Worm (Caenorhabditis elegans) whole organism, young adult: ENCODE measurements around the gene T06C10.3.

Experiments used
- B0035.1 ChIP-seq: sonication (generic microtip); optimal IDR thresholded peaks from 2 replicates; lab custom pipeline; 2016; ENCODE audit warnings: missing genetic modification characterization, mild to moderate bottlenecking, missing compliant biosample characterization, missing genotype, missing genetic modification reagents
- F23B12.7 ChIP-seq: sonication (generic microtip); optimal IDR thresholded peaks from 2 replicates; lab custom pipeline; 2017; ENCODE audit warnings: missing genetic modification characterization, mild to moderate bottlenecking, missing compliant biosample characterization, antibody characterized with exemption, moderate library complexity; ENCODE audit not compliant: insufficient read depth
- F33H1.4 ChIP-seq: fragments of 200-800 bp; sonication (Bioruptor generic); IDR thresholded peaks from 2 replicates; pipeline ENCODE4 v1.3.6; 2022; ENCODE audit warnings: missing genetic modification reagents, missing genetic modification characterization, missing compliant biosample characterization
- F39B2.1 ChIP-seq: fragments of 200-800 bp; sonication (Bioruptor generic); IDR thresholded peaks from 2 replicates; pipeline ENCODE4 v1.3.6; 2022; ENCODE audit warnings: missing genetic modification reagents, missing genetic modification characterization, missing compliant biosample characterization
- F49E8.2 ChIP-seq: sonication (generic microtip); optimal IDR thresholded peaks from 3 replicates; lab custom pipeline; 2017; ENCODE audit warnings: missing genetic modification characterization, mild to moderate bottlenecking, missing compliant biosample characterization, antibody characterized with exemption, moderate library complexity; ENCODE audit not compliant: insufficient read depth
- F57C9.4 ChIP-seq: sonication (generic microtip); optimal IDR thresholded peaks from 2 replicates; lab custom pipeline; 2017; ENCODE audit warnings: mild to moderate bottlenecking, missing genetic modification characterization, missing compliant biosample characterization
- K12H6.12 ChIP-seq: fragments of 200-800 bp; sonication (Bioruptor generic); optimal IDR thresholded peaks from 2 replicates; lab custom pipeline; 2018; ENCODE audit warnings: mild to moderate bottlenecking, missing genetic modification characterization, missing compliant biosample characterization
- T26A5.8 ChIP-seq: sonication (generic microtip); optimal IDR thresholded peaks from 2 replicates; lab custom pipeline; 2016; ENCODE audit warnings: missing genetic modification characterization, missing compliant biosample characterization
- Y53F4B.3 ChIP-seq: fragments of 200-800 bp; sonication (Bioruptor generic); IDR thresholded peaks from 2 replicates; pipeline ENCODE4 v1.3.6; 2022; ENCODE audit warnings: missing genetic modification reagents, missing genetic modification characterization, missing compliant biosample characterization
- Y56A3A.18 ChIP-seq: fragments of 200-800 bp; sonication (Bioruptor generic); IDR thresholded peaks from 2 replicates; pipeline ENCODE4 v1.3.6; 2022; ENCODE audit warnings: missing genetic modification reagents, missing genetic modification characterization, missing compliant biosample characterization
- atf-7 ChIP-seq: sonication (generic microtip); optimal IDR thresholded peaks from 2 replicates; lab custom pipeline; 2017; ENCODE audit warnings: mild to moderate bottlenecking, missing genetic modification characterization, missing compliant biosample characterization
- cebp-2 ChIP-seq: fragments of 200-800 bp; sonication (Bioruptor generic); IDR thresholded peaks from 2 replicates; pipeline ENCODE4 v1.3.6; 2022; ENCODE audit warnings: missing genetic modification characterization, missing compliant biosample characterization
- ceh-27 ChIP-seq: fragments of 200-800 bp; sonication (Bioruptor generic); optimal IDR thresholded peaks from 2 replicates; lab custom pipeline; 2018; ENCODE audit warnings: mild to moderate bottlenecking, missing genetic modification characterization, moderate library complexity, missing compliant biosample characterization
- ceh-91 ChIP-seq: fragments of 200-800 bp; sonication (Bioruptor generic); IDR thresholded peaks from 2 replicates; pipeline ENCODE4 v1.3.6; 2022; ENCODE audit warnings: missing genetic modification reagents, missing genetic modification characterization, missing compliant biosample characterization
- chd-7 ChIP-seq: sonication (generic microtip); optimal IDR thresholded peaks from 2 replicates; lab custom pipeline; 2016; ENCODE audit warnings: mild to moderate bottlenecking, missing genetic modification characterization, moderate library complexity, missing compliant biosample characterization
- dpff-1 ChIP-seq: sonication (generic microtip); optimal IDR thresholded peaks from 2 replicates; lab custom pipeline; 2017; ENCODE audit warnings: mild to moderate bottlenecking, missing genetic modification characterization, missing compliant biosample characterization
- egrh-3 ChIP-seq: fragments of 200-800 bp; sonication (Bioruptor generic); IDR thresholded peaks from 2 replicates; pipeline ENCODE4 v1.3.6; 2022; ENCODE audit warnings: missing genetic modification reagents, missing genetic modification characterization, missing compliant biosample characterization
- hlh-26 ChIP-seq: fragments of 200-800 bp; sonication (Bioruptor generic); conservative IDR thresholded peaks from 2 replicates; pipeline ENCODE4 v1.3.6; 2022; ENCODE audit warnings: missing genetic modification reagents, missing genetic modification characterization, missing compliant biosample characterization
- hmg-1.2 ChIP-seq: fragments of 200-800 bp; sonication (Bioruptor generic); IDR thresholded peaks from 2 replicates; pipeline ENCODE4 v1.3.6; 2022; ENCODE audit warnings: missing genetic modification reagents, missing genetic modification characterization, missing compliant biosample characterization
- hmg-20 ChIP-seq: fragments of 200-800 bp; sonication (Bioruptor generic); IDR thresholded peaks from 2 replicates; pipeline ENCODE4 v1.3.6; 2022; ENCODE audit warnings: missing genetic modification reagents, missing genetic modification characterization, missing compliant biosample characterization
- lin-40 ChIP-seq: sonication (generic microtip); optimal IDR thresholded peaks from 2 replicates; lab custom pipeline; 2016; ENCODE audit warnings: missing genetic modification characterization, mild to moderate bottlenecking, missing compliant biosample characterization, missing genotype, missing genetic modification reagents
- lin-54 ChIP-seq: fragments of 200-800 bp; sonication (Bioruptor generic); optimal IDR thresholded peaks from 2 replicates; lab custom pipeline; 2018; ENCODE audit warnings: mild to moderate bottlenecking, missing genetic modification characterization, missing compliant biosample characterization
- lsl-1 ChIP-seq: fragments of 200-800 bp; sonication (Bioruptor generic); optimal IDR thresholded peaks from 2 replicates; lab custom pipeline; 2018; ENCODE audit warnings: mild to moderate bottlenecking, missing genetic modification characterization, moderate library complexity, missing compliant biosample characterization
- madf-3 ChIP-seq: fragments of 200-800 bp; sonication (Bioruptor generic); IDR thresholded peaks from 2 replicates; pipeline ENCODE4 v1.3.6; 2022; ENCODE audit warnings: missing genetic modification reagents, missing genetic modification characterization, missing compliant biosample characterization
- madf-6 ChIP-seq: fragments of 200-800 bp; sonication (Bioruptor generic); IDR thresholded peaks from 2 replicates; pipeline ENCODE4 v1.3.6; 2022; ENCODE audit warnings: missing genetic modification reagents, missing genetic modification characterization, missing compliant biosample characterization
- madf-8 ChIP-seq: fragments of 200-800 bp; sonication (Bioruptor generic); conservative IDR thresholded peaks from 2 replicates; pipeline ENCODE4 v1.3.6; 2022; ENCODE audit warnings: missing genetic modification reagents, missing genetic modification characterization, missing compliant biosample characterization
- nfya-2 ChIP-seq: fragments of 200-800 bp; sonication (Bioruptor generic); IDR thresholded peaks from 2 replicates; pipeline ENCODE4 v1.3.6; 2022; ENCODE audit warnings: missing genetic modification reagents, missing genetic modification characterization, missing compliant biosample characterization
- nhr-90 ChIP-seq: sonication (generic microtip); optimal IDR thresholded peaks from 2 replicates; lab custom pipeline; 2016; ENCODE audit warnings: missing genotype, mild to moderate bottlenecking, missing genetic modification characterization, missing compliant biosample characterization
- pbrm-1 ChIP-seq: fragments of 200-800 bp; sonication (Bioruptor generic); IDR thresholded peaks from 2 replicates; pipeline ENCODE4 v1.3.6; 2022; ENCODE audit warnings: missing genetic modification reagents, missing genetic modification characterization, missing compliant biosample characterization
- rec-8 ChIP-seq, 2 experiments: sonication (generic microtip); optimal IDR thresholded peaks; 2 replicates each; lab custom pipeline; 2016; ENCODE audit warnings: mild to moderate bottlenecking in 2 of 2, missing genetic modification characterization in 2 of 2, missing genetic modification reagents in 2 of 2, missing genotype in 2 of 2, missing biosample characterization in 1 of 2, missing compliant biosample characterization in 1 of 2, moderate library complexity in 1 of 2
- rpc-1 ChIP-seq, 2 experiments: fragments of 150-350 bp in 1 of 2; sonication (generic microtip) in 1 of 2; optimal IDR thresholded peaks; 2 replicates each; lab custom pipeline; 2014 to 2018; ENCODE audit warnings: missing biosample characterization in 1 of 2, missing genetic modification characterization in 1 of 2, missing genetic modification reagents in 1 of 2, missing genotype in 1 of 2
- somi-1 ChIP-seq: fragments of 200-800 bp; sonication (Bioruptor generic); optimal IDR thresholded peaks from 2 replicates; lab custom pipeline; 2018; ENCODE audit warnings: mild to moderate bottlenecking, missing genetic modification characterization, missing compliant biosample characterization
- tbp1 ChIP-seq: fragments of 200-800 bp; sonication (Bioruptor generic); optimal IDR thresholded peaks from 2 replicates; lab custom pipeline; 2018; ENCODE audit warnings: mild to moderate bottlenecking, missing genetic modification characterization, missing compliant biosample characterization
- tlf-1 ChIP-seq: fragments of 200-800 bp; sonication (Bioruptor generic); optimal IDR thresholded peaks from 2 replicates; lab custom pipeline; 2018; ENCODE audit warnings: mild to moderate bottlenecking, missing genetic modification characterization, missing compliant biosample characterization
- xnd-1 ChIP-seq: sonication (generic microtip); optimal IDR thresholded peaks from 2 replicates; lab custom pipeline; 2016; ENCODE audit warnings: missing genotype, missing genetic modification reagents, missing genetic modification characterization, missing compliant biosample characterization
- zfh-2 ChIP-seq: fragments of 200-800 bp; sonication (Bioruptor generic); conservative IDR thresholded peaks from 2 replicates; pipeline ENCODE4 v1.3.6; 2022; ENCODE audit warnings: missing genetic modification reagents, missing genetic modification characterization, missing compliant biosample characterization
- ztf-28 ChIP-seq: fragments of 200-800 bp; sonication (Bioruptor generic); IDR thresholded peaks from 2 replicates; pipeline ENCODE4 v1.3.6; 2022; ENCODE audit warnings: missing genetic modification reagents, missing genetic modification characterization, missing compliant biosample characterization
- ztf-6 ChIP-seq: fragments of 200-800 bp; sonication (Bioruptor generic); IDR thresholded peaks from 2 replicates; pipeline ENCODE4 v1.3.6; 2022; ENCODE audit warnings: missing genetic modification reagents, missing genetic modification characterization, missing compliant biosample characterization

Gene T06C10.3

DNA sequence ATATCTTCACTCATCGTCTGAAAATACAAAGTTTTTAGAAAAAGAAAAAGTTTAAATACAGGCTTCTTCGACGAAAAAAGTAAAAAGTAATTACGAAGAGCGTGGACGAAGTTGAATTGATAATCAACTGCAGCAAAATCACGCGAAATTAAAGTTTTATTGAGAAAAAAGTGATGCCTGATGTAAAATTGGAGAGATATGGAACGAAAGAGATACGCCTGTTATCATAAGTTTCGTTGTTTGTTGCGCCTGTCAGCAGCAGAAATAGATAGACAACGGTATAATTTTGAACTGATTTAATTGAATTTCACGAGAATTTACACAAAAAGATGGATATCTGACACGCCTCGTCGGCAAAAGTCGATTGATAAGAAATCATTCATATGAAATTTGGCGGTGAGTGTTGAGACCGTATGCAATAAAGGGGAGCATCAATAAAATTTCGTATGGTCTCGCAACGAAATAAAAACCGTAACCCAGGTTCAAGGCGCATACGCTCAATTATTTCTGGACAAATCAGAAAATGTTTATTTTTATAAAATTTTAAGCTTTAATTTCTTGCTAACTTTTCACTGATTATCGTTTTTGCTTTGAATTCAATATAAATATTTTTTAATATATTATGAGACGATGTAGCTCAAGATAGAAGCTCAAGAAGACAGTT lies 41.1 kb upstream of the T06C10.3 start, which contains the start of gene C06A6.4 (continued):
- TF ChIP-seq B0035.1 (tag; lab: Kevin White, UChicago) = no peak
- no peak for TF ChIP-seq atf-7 (tag; lab: Kevin White, UChicago)
- TF ChIP-seq ceh-27 = no peak
- no peak for TF ChIP-seq ztf-28 (GFP tag; lab: Robert Waterston, UW)
- TF ChIP-seq madf-3 (GFP tag; lab: Robert Waterston, UW) = no peak
- TF ChIP-seq ceh-91 (GFP tag; lab: Robert Waterston, UW) = peak; percentile 64
- no peak for TF ChIP-seq cebp-2 (GFP tag; lab: Robert Waterston, UW)
- TF ChIP-seq K12H6.12 (tag; lab: Kevin White, UChicago) = no peak
- TF ChIP-seq F39B2.1 = no peak
- TF ChIP-seq F57C9.4 (tag; lab: Kevin White, UChicago) = no peak
- no peak for TF ChIP-seq chd-7 (tag; lab: Kevin White, UChicago)
- TF ChIP-seq F23B12.7 (tag; lab: Kevin White, UChicago) = no peak
- TF ChIP-seq tlf-1 (GFP tag; lab: Kevin White, UChicago) = no peak
- TF ChIP-seq somi-1 (GFP tag; lab: Kevin White, UChicago) = no peak
- no peak for TF ChIP-seq egrh-3 (GFP tag; lab: Robert Waterston, UW)
- TF ChIP-seq lin-40 (tag; lab: Kevin White, UChicago) = no peak
- no peak for TF ChIP-seq nhr-90 (tag; lab: Kevin White, UChicago)
- TF ChIP-seq madf-6 (GFP tag; lab: Robert Waterston, UW) = peak; percentile 92
- no peak for TF ChIP-seq rpc-1 (optimal IDR thresholded peaks at IDR 0.05; lab: Kevin White, UChicago)
- TF ChIP-seq rpc-1 (tag; optimal IDR thresholded peaks at IDR 0.05; lab: Kevin White, UChicago) = no peak
- TF ChIP-seq lin-54 (GFP tag; lab: Kevin White, UChicago) = peak; percentile 22
- TF ChIP-seq lsl-1 (GFP tag; lab: Kevin White, UChicago) = peak; percentile 97
- TF ChIP-seq pbrm-1 (GFP tag; lab: Robert Waterston, UW) = peak; percentile 42; the same call in 1 of the 2 replicates
- no peak for TF ChIP-seq ztf-6 (GFP tag; lab: Robert Waterston, UW)
- TF ChIP-seq dpff-1 (tag; lab: Kevin White, UChicago) = no peak
- peak; percentile 52 for TF ChIP-seq F49E8.2 (tag; lab: Kevin White, UChicago)
- no peak for TF ChIP-seq nfya-2 (GFP tag; lab: Robert Waterston, UW)
- no peak for TF ChIP-seq T26A5.8 (tag; lab: Kevin White, UChicago)
- no peak for TF ChIP-seq hlh-26
- no peak for TF ChIP-seq zfh-2 (GFP tag; lab: Robert Waterston, UW)
- peak; percentile 92 for TF ChIP-seq F33H1.4 (GFP tag; lab: Robert Waterston, UW)
- TF ChIP-seq xnd-1 = peak; percentile 83
- no peak for TF ChIP-seq hmg-20
- peak; percentile 19 for TF ChIP-seq tbp1 (GFP tag; lab: Kevin White, UChicago)
- TF ChIP-seq Y53F4B.3 (GFP tag; lab: Robert Waterston, UW) = no peak
- TF ChIP-seq rec-8 (tag; optimal IDR thresholded peaks at IDR 0.05; lab: Kevin White, UChicago) = no peak
- peak; percentile 79; the same call in 1 of the 2 replicates for TF ChIP-seq madf-8 (GFP tag; lab: Robert Waterston, UW)
- no peak for TF ChIP-seq Y56A3A.18
- TF ChIP-seq hmg-1.2 (GFP tag; lab: Robert Waterston, UW) = 0 out of 2 replicates have a peak, but pooled peaks have one; percentile 11
